Worm (Caenorhabditis elegans) whole organism, young adult: ENCODE measurements around the gene K12H6.2.

Experiments used
- C06A6.2 ChIP-seq: fragments of 200-800 bp; sonication (Bioruptor generic); conservative IDR thresholded peaks from 2 replicates; pipeline ENCODE4 v1.3.6; 2022; ENCODE audit warnings: missing genetic modification characterization, missing compliant biosample characterization
- Y95B8A.8 ChIP-seq: fragments of 200-800 bp; sonication (Bioruptor generic); IDR thresholded peaks from 2 replicates; pipeline ENCODE4 v1.3.6; 2022; ENCODE audit warnings: missing genetic modification reagents, missing genetic modification characterization, missing compliant biosample characterization
- attf-5 ChIP-seq: fragments of 200-800 bp; sonication (Bioruptor generic); optimal IDR thresholded peaks from 2 replicates; lab custom pipeline; 2018; ENCODE audit warnings: mild to moderate bottlenecking, missing genetic modification characterization, missing compliant biosample characterization
- ceh-100 ChIP-seq: fragments of 200-800 bp; sonication (Bioruptor generic); IDR thresholded peaks from 2 replicates; pipeline ENCODE4 v1.3.6; 2022; ENCODE audit warnings: missing genetic modification reagents, missing genetic modification characterization, missing compliant biosample characterization
- die-1 ChIP-seq: sonication (generic microtip); optimal IDR thresholded peaks from 2 replicates; lab custom pipeline; 2016; ENCODE audit warnings: missing genotype, mild to moderate bottlenecking, missing genetic modification characterization, missing compliant biosample characterization
- egl-18 ChIP-seq: fragments of 200-800 bp; sonication (Bioruptor generic); IDR thresholded peaks from 2 replicates; pipeline ENCODE4 v1.3.6; 2022; ENCODE audit warnings: missing genetic modification reagents, missing genetic modification characterization, missing compliant biosample characterization
- lin-35 ChIP-seq, 3 experiments: fragments of 150-350 bp in 2 of 3; sonication (generic microtip) in 1 of 3; optimal IDR thresholded peaks; 2 replicates each; lab custom pipeline; 2014 to 2018; ENCODE audit warnings: missing biosample characterization in 3 of 3, missing genetic modification characterization in 3 of 3, missing genetic modification reagents in 3 of 3
- nfya-1 ChIP-seq: sonication (generic microtip); optimal IDR thresholded peaks from 2 replicates; lab custom pipeline; 2017; ENCODE audit warnings: antibody characterized with exemption, missing compliant biosample characterization, missing genetic modification characterization, borderline replicate concordance; ENCODE audit not compliant: insufficient read depth
- nhr-27 ChIP-seq: fragments of 200-800 bp; sonication (Bioruptor generic); optimal IDR thresholded peaks from 2 replicates; lab custom pipeline; 2018; ENCODE audit warnings: mild to moderate bottlenecking, missing genetic modification characterization, moderate library complexity, missing compliant biosample characterization
- pha-4 ChIP-seq: fragments of 150-350 bp; sonication (generic microtip); optimal IDR thresholded peaks from 2 replicates; lab custom pipeline; 2014; ENCODE audit warnings: missing biosample characterization, missing genetic modification reagents, missing genetic modification characterization
- unc-62 ChIP-seq: fragments of 150-350 bp; optimal IDR thresholded peaks from 2 replicates; lab custom pipeline; 2014; ENCODE audit warnings: missing biosample characterization, missing genetic modification reagents, missing genetic modification characterization

DNA sequence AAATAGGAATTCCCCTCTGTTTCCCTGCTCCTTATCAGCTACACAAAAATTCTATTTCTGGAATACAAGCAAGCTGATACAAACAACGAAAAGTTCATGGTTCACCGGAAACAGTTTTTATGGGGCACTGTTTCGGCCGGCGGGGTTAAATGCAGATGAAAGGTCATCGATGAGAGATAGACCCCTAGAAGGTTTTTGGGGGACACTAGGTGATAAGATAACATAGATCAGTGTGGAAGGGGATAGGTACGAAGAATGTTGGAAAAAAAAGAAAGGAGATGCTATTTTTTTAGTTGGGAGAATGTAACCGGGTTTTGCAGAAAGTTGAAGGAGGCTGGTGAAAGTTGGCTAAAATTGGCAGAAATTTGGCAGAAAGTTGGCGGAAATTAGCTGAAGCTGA lies 9.8 kb downstream of the K12H6.2 start:
- no peak for TF ChIP-seq nfya-1
- no peak for TF ChIP-seq pha-4 (tag; lab: Kevin White, UChicago)
- no peak for TF ChIP-seq egl-18 (GFP tag; lab: Robert Waterston, UW)
- no peak for TF ChIP-seq unc-62
- no peak for TF ChIP-seq C06A6.2 (GFP tag; lab: Robert Waterston, UW)
- TF ChIP-seq lin-35 (GFP tag; optimal IDR thresholded peaks at IDR 0.05; lab: Kevin White, UChicago) = no peak
- no peak for TF ChIP-seq ceh-100
- no peak for TF ChIP-seq attf-5 (GFP tag; lab: Kevin White, UChicago)
- TF ChIP-seq Y95B8A.8 = no peak
- TF ChIP-seq die-1 = no peak
- no peak for TF ChIP-seq nhr-27 (tag; lab: Kevin White, UChicago)
